Worm (Caenorhabditis elegans): Measurements from ENCODE around the gene flp-7.

- TF ChIP-seq nhr-28 (tag; optimal IDR thresholded peaks at IDR 0.05) (no peak), ztf-4 (tag; optimal IDR thresholded peaks at IDR 0.05) (no peak), lsy-12 (tag; optimal IDR thresholded peaks at IDR 0.05) (no peak), zag-1 (tag; optimal IDR thresholded peaks at IDR 0.05) (no peak), nhr-25 (tag; optimal IDR thresholded peaks at IDR 0.05) (no peak), aly-2 (tag; optimal IDR thresholded peaks at IDR 0.05) (no peak)
Measured at ce11 chrX:5859161-5859560, 26.5 kb upstream of the flp-7 start.

All from whole organism, L3 larva.